2 fruit fly cellular contexts compared by ENCODE assay signal in the genomic region with DNA sequence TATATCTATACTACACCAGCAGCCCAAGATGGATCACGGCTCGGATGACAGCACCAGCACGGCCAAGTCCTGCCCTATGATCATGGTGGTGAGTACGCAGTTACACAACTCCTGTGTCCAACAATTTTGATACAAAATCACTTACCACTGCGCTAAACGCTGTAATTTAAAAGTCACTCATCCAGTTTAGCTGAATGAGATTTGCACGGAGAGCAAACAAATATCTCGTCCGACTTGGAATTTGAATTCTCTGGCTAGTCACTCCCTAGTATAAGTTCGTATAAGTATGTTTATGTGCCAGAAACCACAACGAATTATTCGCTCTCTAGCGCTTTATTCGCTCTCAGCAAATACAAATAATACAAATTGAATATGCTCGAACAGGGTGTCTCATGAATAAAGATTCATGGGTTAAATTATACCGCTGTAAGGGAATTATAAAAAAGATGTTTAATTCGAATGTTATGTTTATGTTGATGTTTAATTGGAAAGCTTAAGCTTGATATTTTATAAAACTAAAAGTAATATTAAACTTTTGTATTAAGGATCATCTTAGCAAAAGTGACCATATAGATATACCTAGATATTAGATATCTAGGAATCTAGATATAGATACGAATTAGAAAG.
A peak's percentile ranks its signal among the peaks of the same experiment; 100 is the strongest.
TF ChIP-seq lines count a peak whose summit lies in the region.

No protein-coding gene starts in this region.

TF ChIP-seq in whole organism, adult, 20 proteins besides CTCF, POLR2A, EP300 and RAD21 (continued from another document):
- TF ChIP-seq cnc (optimal IDR thresholded peaks at IDR 0.05; lab: Kevin White, UChicago), result no peak
- TF ChIP-seq CG12768 (GFP tag; optimal IDR thresholded peaks at IDR 0.05; lab: Kevin White, UChicago), result no peak
- no peak for TF ChIP-seq tj (GFP tag; optimal IDR thresholded peaks at IDR 0.05; lab: Kevin White, UChicago)
TF ChIP-seq in whole organism, adult: peak in this region for 5.

TF ChIP-seq in whole organism, embryonic, 481 proteins besides CTCF, POLR2A, EP300 and RAD21 (continued from another document and continues in another):
- TF ChIP-seq Meics (GFP tag; optimal IDR thresholded peaks at IDR 0.05; lab: Kevin White, UChicago), result peak; percentile 35
- no peak for TF ChIP-seq klu (GFP tag; IDR thresholded peaks at IDR 0.05; lab: Robert Waterston, UW)
- TF ChIP-seq CG1792 (GFP tag; optimal IDR thresholded peaks at IDR 0.05; lab: Kevin White, UChicago), result no peak
- TF ChIP-seq z (GFP tag; IDR thresholded peaks at IDR 0.05; lab: Robert Waterston, UW), result no peak
- no peak for TF ChIP-seq Hr51 (GFP tag; optimal IDR thresholded peaks at IDR 0.05; lab: Kevin White, UChicago)
- TF ChIP-seq vvl (GFP tag; IDR thresholded peaks at IDR 0.05; lab: Robert Waterston, UW), result peak; percentile 42; the same call in 1 of the 2 replicates
- TF ChIP-seq CG13624 (GFP tag; optimal IDR thresholded peaks at IDR 0.05; lab: Kevin White, UChicago), result no peak
- TF ChIP-seq CG4328 (GFP tag; optimal IDR thresholded peaks at IDR 0.05; lab: Kevin White, UChicago), result no peak
- TF ChIP-seq CG5245 (GFP tag; optimal IDR thresholded peaks at IDR 0.05; lab: Kevin White, UChicago), result no peak
- TF ChIP-seq Sry-δ (GFP tag; optimal IDR thresholded peaks at IDR 0.05; lab: Kevin White, UChicago), result no peak
- no peak for TF ChIP-seq bowl (GFP tag; IDR thresholded peaks at IDR 0.05; lab: Robert Waterston, UW)
- TF ChIP-seq Six4 (GFP tag; optimal IDR thresholded peaks at IDR 0.05; lab: Kevin White, UChicago), result no peak
- TF ChIP-seq Ada2b (GFP tag; IDR thresholded peaks at IDR 0.05; lab: Robert Waterston, UW), result no peak
- TF ChIP-seq MESR4 (GFP tag; optimal IDR thresholded peaks at IDR 0.05; lab: Kevin White, UChicago), result no peak
- TF ChIP-seq D19B (GFP tag; optimal IDR thresholded peaks at IDR 0.05; lab: Kevin White, UChicago), result no peak
- no peak for TF ChIP-seq CHES-1-like (GFP tag; optimal IDR thresholded peaks at IDR 0.05; lab: Kevin White, UChicago)
- no peak for TF ChIP-seq CG8478 (optimal IDR thresholded peaks at IDR 0.05; lab: Kevin White, UChicago)
- no peak for TF ChIP-seq CG15514 (GFP tag; optimal IDR thresholded peaks at IDR 0.05; lab: Kevin White, UChicago)
- no peak for TF ChIP-seq CG4730 (GFP tag; IDR thresholded peaks at IDR 0.05; lab: Robert Waterston, UW)
- TF ChIP-seq NFAT (GFP tag; IDR thresholded peaks at IDR 0.05; lab: Robert Waterston, UW), result no peak
- TF ChIP-seq CG12659 (GFP tag; optimal IDR thresholded peaks at IDR 0.05; lab: Kevin White, UChicago), result peak; percentile 12
- TF ChIP-seq Dek (tag; optimal IDR thresholded peaks at IDR 0.05; lab: Kevin White, UChicago), result peak; percentile 33
- no peak for TF ChIP-seq CG4820 (GFP tag; optimal IDR thresholded peaks at IDR 0.05; lab: Kevin White, UChicago)
- TF ChIP-seq CG17802 (tag; optimal IDR thresholded peaks at IDR 0.05; lab: Kevin White, UChicago), result no peak
- TF ChIP-seq CG12299 (tag; optimal IDR thresholded peaks at IDR 0.05; lab: Kevin White, UChicago), result no peak
- TF ChIP-seq CG2889 (GFP tag; IDR thresholded peaks at IDR 0.05; lab: Robert Waterston, UW), result no peak
- no peak for TF ChIP-seq dysf (GFP tag; IDR thresholded peaks at IDR 0.05; lab: Robert Waterston, UW)
- peak; percentile 26 for TF ChIP-seq Asciz (GFP tag; optimal IDR thresholded peaks at IDR 0.05; lab: Kevin White, UChicago)
- TF ChIP-seq Rx (GFP tag; IDR thresholded peaks at IDR 0.05; lab: Robert Waterston, UW), result no peak
- no peak for TF ChIP-seq Dp (GFP tag; optimal IDR thresholded peaks at IDR 0.05; lab: Kevin White, UChicago)
- no peak for TF ChIP-seq Bdp1 (GFP tag; optimal IDR thresholded peaks at IDR 0.05; lab: Kevin White, UChicago)
- no peak for TF ChIP-seq CG1529 (GFP tag; optimal IDR thresholded peaks at IDR 0.05; lab: Kevin White, UChicago)
- peak; percentile 1 for TF ChIP-seq Hand (GFP tag; optimal IDR thresholded peaks at IDR 0.05; lab: Kevin White, UChicago)
- no peak for TF ChIP-seq mirr (GFP tag; optimal IDR thresholded peaks at IDR 0.05; lab: Kevin White, UChicago)
- TF ChIP-seq Dad (GFP tag; optimal IDR thresholded peaks at IDR 0.05; lab: Kevin White, UChicago), result no peak
- TF ChIP-seq CG3995 (GFP tag; optimal IDR thresholded peaks at IDR 0.05; lab: Kevin White, UChicago), result no peak
- TF ChIP-seq CG11247 (GFP tag; IDR thresholded peaks at IDR 0.05; lab: Robert Waterston, UW), result no peak
- TF ChIP-seq Lim3 (GFP tag; IDR thresholded peaks at IDR 0.05; lab: Robert Waterston, UW), result no peak
- TF ChIP-seq CG12219 (GFP tag; optimal IDR thresholded peaks at IDR 0.05; lab: Kevin White, UChicago), result peak; percentile 14
- peak; percentile 25 for TF ChIP-seq CG8924 (tag; optimal IDR thresholded peaks at IDR 0.05; lab: Kevin White, UChicago)
- no peak for TF ChIP-seq h (optimal IDR thresholded peaks at IDR 0.05; lab: Kevin White, UChicago)
- no peak for TF ChIP-seq sc (optimal IDR thresholded peaks at IDR 0.05; lab: Kevin White, UChicago)
- TF ChIP-seq sc (GFP tag; optimal IDR thresholded peaks at IDR 0.05; lab: Kevin White, UChicago), result no peak
- no peak for TF ChIP-seq Usf (GFP tag; optimal IDR thresholded peaks at IDR 0.05; lab: Kevin White, UChicago)
- TF ChIP-seq insv (GFP tag; optimal IDR thresholded peaks at IDR 0.05; lab: Kevin White, UChicago), result no peak
- peak; percentile 18 for TF ChIP-seq CG10209 (GFP tag; optimal IDR thresholded peaks at IDR 0.05; lab: Kevin White, UChicago)
- no peak for TF ChIP-seq CoRest (tag; optimal IDR thresholded peaks at IDR 0.05; lab: Kevin White, UChicago)
- peak; percentile 9 for TF ChIP-seq CG12071 (GFP tag; optimal IDR thresholded peaks at IDR 0.05; lab: Kevin White, UChicago)
- TF ChIP-seq Elba2 (GFP tag; optimal IDR thresholded peaks at IDR 0.05; lab: Kevin White, UChicago), result no peak
- TF ChIP-seq CG13296 (GFP tag; optimal IDR thresholded peaks at IDR 0.05; lab: Kevin White, UChicago), result peak; percentile 42
- TF ChIP-seq Drgx (GFP tag; IDR thresholded peaks at IDR 0.05; lab: Robert Waterston, UW), result peak; percentile 48
- no peak for TF ChIP-seq Nf-YC (tag; optimal IDR thresholded peaks at IDR 0.05; lab: Kevin White, UChicago)
- TF ChIP-seq CG11696 (GFP tag; IDR thresholded peaks at IDR 0.05; lab: Robert Waterston, UW), result no peak
- peak in 1 of 2 experiments; percentile 69 for TF ChIP-seq Pdp1 (GFP tag; optimal IDR thresholded peaks at IDR 0.05; lab: Kevin White, UChicago)
- no peak for TF ChIP-seq fd102C (GFP tag; optimal IDR thresholded peaks at IDR 0.05; lab: Kevin White, UChicago)
- no peak for TF ChIP-seq inv (GFP tag; IDR thresholded peaks at IDR 0.05; lab: Robert Waterston, UW; ENCODE audit: partially characterized antibody)
- peak; percentile 49 for TF ChIP-seq grau (tag; optimal IDR thresholded peaks at IDR 0.05; lab: Kevin White, UChicago)
- TF ChIP-seq CG7357 (GFP tag; IDR thresholded peaks at IDR 0.05; lab: Robert Waterston, UW), result no peak
- TF ChIP-seq hb (GFP tag; IDR thresholded peaks at IDR 0.05; lab: Robert Waterston, UW; ENCODE audit: partially characterized antibody), result no peak
- TF ChIP-seq sens (GFP tag; lab: Kevin White, UChicago), result peak; percentile 72
- no peak for TF ChIP-seq CG4404 (GFP tag; IDR thresholded peaks at IDR 0.05; lab: Robert Waterston, UW)
- TF ChIP-seq sna (GFP tag; IDR thresholded peaks at IDR 0.05; lab: Robert Waterston, UW; ENCODE audit: partially characterized antibody), result no peak
- TF ChIP-seq Mes4 (GFP tag; optimal IDR thresholded peaks at IDR 0.05; lab: Kevin White, UChicago), result no peak
- 0 out of 3 replicates have a peak, but pooled peaks have one; percentile 25 for TF ChIP-seq Opbp (GFP tag; IDR thresholded peaks at IDR 0.05; lab: Robert Waterston, UW; ENCODE audit: partially characterized antibody)
- no peak for TF ChIP-seq CG17385 (GFP tag; optimal IDR thresholded peaks at IDR 0.05; lab: Kevin White, UChicago)
- TF ChIP-seq CG10366 (GFP tag; IDR thresholded peaks at IDR 0.05; lab: Robert Waterston, UW), result peak; percentile 68
- TF ChIP-seq CG10462 (GFP tag; optimal IDR thresholded peaks at IDR 0.05; lab: Kevin White, UChicago), result no peak
- TF ChIP-seq CG12104 (GFP tag; optimal IDR thresholded peaks at IDR 0.05; lab: Kevin White, UChicago), result no peak
- no peak for TF ChIP-seq trem (tag; optimal IDR thresholded peaks at IDR 0.05; lab: Kevin White, UChicago)
- no peak for TF ChIP-seq Xbp1 (GFP tag; optimal IDR thresholded peaks at IDR 0.05; lab: Kevin White, UChicago)
- peak; percentile 13 for TF ChIP-seq CG15479 (GFP tag; optimal IDR thresholded peaks at IDR 0.05; lab: Kevin White, UChicago)
- TF ChIP-seq pb (GFP tag; optimal IDR thresholded peaks at IDR 0.05; lab: Kevin White, UChicago), result no peak
- TF ChIP-seq lilli (GFP tag; optimal IDR thresholded peaks at IDR 0.05; lab: Kevin White, UChicago), result peak; percentile 25
- no peak for TF ChIP-seq lov (optimal IDR thresholded peaks at IDR 0.05; lab: Kevin White, UChicago)
- no peak for TF ChIP-seq lov (GFP tag; IDR thresholded peaks at IDR 0.05; lab: Robert Waterston, UW)
- no peak for TF ChIP-seq CG17829 (tag; optimal IDR thresholded peaks at IDR 0.05; lab: Kevin White, UChicago)
- no peak for TF ChIP-seq PHDP (tag; optimal IDR thresholded peaks at IDR 0.05; lab: Kevin White, UChicago)
- no peak for TF ChIP-seq CG32767 (GFP tag; IDR thresholded peaks at IDR 0.05; lab: Robert Waterston, UW)
- TF ChIP-seq CG16813 (GFP tag; IDR thresholded peaks at IDR 0.05; lab: Robert Waterston, UW; ENCODE audit: partially characterized antibody), result no peak
- TF ChIP-seq CG11504 (tag; optimal IDR thresholded peaks at IDR 0.05; lab: Kevin White, UChicago), result no peak
- no peak for TF ChIP-seq corto (GFP tag; optimal IDR thresholded peaks at IDR 0.05; lab: Kevin White, UChicago)
- no peak for TF ChIP-seq CG4617 (GFP tag; optimal IDR thresholded peaks at IDR 0.05; lab: Kevin White, UChicago; ENCODE audit: borderline replicate concordance)
- TF ChIP-seq Jarid2 (GFP tag; optimal IDR thresholded peaks at IDR 0.05; lab: Kevin White, UChicago), result peak; percentile 47
- no peak for TF ChIP-seq Eip74EF (GFP tag; optimal IDR thresholded peaks at IDR 0.05; lab: Kevin White, UChicago)
- no peak; the same call in 2 of the 3 replicates for TF ChIP-seq tgo (GFP tag; IDR thresholded peaks at IDR 0.05; lab: Robert Waterston, UW)
- TF ChIP-seq B-H2 (GFP tag; optimal IDR thresholded peaks at IDR 0.05; lab: Kevin White, UChicago), result no peak
- TF ChIP-seq CG42726 (GFP tag; IDR thresholded peaks at IDR 0.05; lab: Robert Waterston, UW; ENCODE audit: partially characterized antibody), result no peak
- no peak for TF ChIP-seq kay (GFP tag; optimal IDR thresholded peaks at IDR 0.05; lab: Kevin White, UChicago)
- no peak for TF ChIP-seq sima (GFP tag; optimal IDR thresholded peaks at IDR 0.05; lab: Kevin White, UChicago)
- TF ChIP-seq caup (GFP tag; optimal IDR thresholded peaks at IDR 0.05; lab: Kevin White, UChicago; ENCODE audit: severe bottlenecking), result no peak
- TF ChIP-seq CG32532 (GFP tag; IDR thresholded peaks at IDR 0.05; lab: Robert Waterston, UW), result peak; percentile 48; the same call in 1 of the 2 replicates
- TF ChIP-seq wdn (GFP tag; IDR thresholded peaks at IDR 0.05; lab: Robert Waterston, UW), result no peak
- TF ChIP-seq dimm (GFP tag; IDR thresholded peaks at IDR 0.05; lab: Robert Waterston, UW), result no peak
- no peak for TF ChIP-seq CG15601 (tag; optimal IDR thresholded peaks at IDR 0.05; lab: Kevin White, UChicago)
- TF ChIP-seq Sin3A (optimal IDR thresholded peaks at IDR 0.05; lab: Kevin White, UChicago), result no peak
- no peak for TF ChIP-seq sisA (GFP tag; IDR thresholded peaks at IDR 0.05; lab: Robert Waterston, UW)
- TF ChIP-seq CG18476 (GFP tag; optimal IDR thresholded peaks at IDR 0.05; lab: Kevin White, UChicago), result no peak
- no peak for TF ChIP-seq CG14667 (GFP tag; IDR thresholded peaks at IDR 0.05; lab: Robert Waterston, UW)
- no peak for TF ChIP-seq tap (tag; optimal IDR thresholded peaks at IDR 0.05; lab: Kevin White, UChicago)
- TF ChIP-seq pros (GFP tag; optimal IDR thresholded peaks at IDR 0.05; lab: Kevin White, UChicago), result no peak
- TF ChIP-seq Fer3 (tag; optimal IDR thresholded peaks at IDR 0.05; lab: Kevin White, UChicago), result peak; percentile 56
- peak; percentile 53 for TF ChIP-seq Hmr (GFP tag; optimal IDR thresholded peaks at IDR 0.05; lab: Kevin White, UChicago)
- TF ChIP-seq eve (GFP tag; optimal IDR thresholded peaks at IDR 0.05; lab: Kevin White, UChicago), result no peak
- no peak for TF ChIP-seq Neu2 (GFP tag; optimal IDR thresholded peaks at IDR 0.05; lab: Kevin White, UChicago; ENCODE audit: borderline replicate concordance)
- TF ChIP-seq CG7745 (tag; optimal IDR thresholded peaks at IDR 0.05; lab: Kevin White, UChicago), result no peak
- no peak for TF ChIP-seq CG17612 (GFP tag; IDR thresholded peaks at IDR 0.05; lab: Robert Waterston, UW)
- no peak for TF ChIP-seq H15 (GFP tag; IDR thresholded peaks at IDR 0.05; lab: Robert Waterston, UW)
- no peak for TF ChIP-seq CG10274 (GFP tag; optimal IDR thresholded peaks at IDR 0.05; lab: Kevin White, UChicago)
- no peak for TF ChIP-seq Dbx (GFP tag; IDR thresholded peaks at IDR 0.05; lab: Robert Waterston, UW)
- no peak for TF ChIP-seq nerfin-2 (GFP tag; IDR thresholded peaks at IDR 0.05; lab: Robert Waterston, UW; ENCODE audit: partially characterized antibody)
- no peak for TF ChIP-seq hkb (optimal IDR thresholded peaks at IDR 0.05; lab: Kevin White, UChicago)
- peak; percentile 15; the same call in 1 of the 2 replicates for TF ChIP-seq hkb (GFP tag; IDR thresholded peaks at IDR 0.05; lab: Robert Waterston, UW)
- TF ChIP-seq ttk (GFP tag; IDR thresholded peaks at IDR 0.05; lab: Robert Waterston, UW), result no peak
- TF ChIP-seq CG6813 (GFP tag; optimal IDR thresholded peaks at IDR 0.05; lab: Kevin White, UChicago), result peak; percentile 46
- TF ChIP-seq HmgD (GFP tag; optimal IDR thresholded peaks at IDR 0.05; lab: Kevin White, UChicago), result no peak
- no peak for TF ChIP-seq maf-S (GFP tag; optimal IDR thresholded peaks at IDR 0.05; lab: Kevin White, UChicago)
- TF ChIP-seq ftz-f1 (GFP tag; optimal IDR thresholded peaks at IDR 0.05; lab: Kevin White, UChicago), result no peak
- no peak for TF ChIP-seq ato (GFP tag; IDR thresholded peaks at IDR 0.05; lab: Robert Waterston, UW; ENCODE audit: partially characterized antibody)
- peak; percentile 49; the same call in 1 of the 2 replicates for TF ChIP-seq slbo (GFP tag; IDR thresholded peaks at IDR 0.05; lab: Robert Waterston, UW)
- peak; percentile 79 for TF ChIP-seq Med (GFP tag; lab: Kevin White, UChicago)
- no peak for TF ChIP-seq gfzf (GFP tag; optimal IDR thresholded peaks at IDR 0.05; lab: Kevin White, UChicago)
- no peak for TF ChIP-seq Ets97D (GFP tag; optimal IDR thresholded peaks at IDR 0.05; lab: Kevin White, UChicago)
- no peak for TF ChIP-seq CG6654 (GFP tag; optimal IDR thresholded peaks at IDR 0.05; lab: Kevin White, UChicago)
- TF ChIP-seq sd (tag; optimal IDR thresholded peaks at IDR 0.05; lab: Kevin White, UChicago), result peak; percentile 41
- TF ChIP-seq row (GFP tag; IDR thresholded peaks at IDR 0.05; lab: Robert Waterston, UW), result peak; percentile 47; the same call in 1 of the 3 replicates
